Worm (Caenorhabditis elegans) whole organism, dauer: Measurements from ENCODE around the gene srd-18.
"Not testable (repeated sequence)": the region's sequence is repeated elsewhere in the genome, so short reads cannot be mapped to it uniquely, and the experiment has no call there.

Experiments
- unc-62 ChIP-seq: sonication (generic microtip); optimal IDR thresholded peaks from 2 replicates; lab custom pipeline; 2017; ENCODE audit warnings: missing biosample characterization, missing genetic modification reagents, missing genetic modification characterization

The srd-18 gene

DNA sequence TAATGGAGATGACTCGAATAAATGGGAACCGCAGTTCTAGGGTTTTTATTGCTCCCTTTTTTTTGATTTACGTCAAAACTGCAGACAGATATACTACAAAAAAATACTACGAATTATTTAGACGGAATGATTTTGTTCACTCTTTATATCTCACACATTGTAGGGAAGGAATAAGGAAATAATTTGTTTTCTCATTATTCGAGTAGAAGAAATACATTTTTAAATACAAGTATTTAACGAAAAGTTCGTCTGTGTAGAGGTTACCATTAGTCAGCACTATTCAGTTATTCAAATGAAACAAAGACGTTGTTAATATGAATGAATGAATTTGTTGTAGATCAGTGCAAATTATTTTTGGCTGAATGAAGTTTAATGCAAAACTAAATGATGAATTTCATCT, at the start of gene srd-18:
Gene srd-18 (minus strand): TSS at position 101 of the 400 bp plus-strand sequence.
- no peak for TF ChIP-seq unc-62 (GFP tag; lab: Kevin White, UChicago)

ce11 chrV:13476350-13476749, 49.7 kb upstream of the srd-18 start, which contains the start of gene T10G3.8:
Gene T10G3.8 (minus strand): TSS chrV:13476450.
- no peak for TF ChIP-seq unc-62 (GFP tag; lab: Kevin White, UChicago)

DNA sequence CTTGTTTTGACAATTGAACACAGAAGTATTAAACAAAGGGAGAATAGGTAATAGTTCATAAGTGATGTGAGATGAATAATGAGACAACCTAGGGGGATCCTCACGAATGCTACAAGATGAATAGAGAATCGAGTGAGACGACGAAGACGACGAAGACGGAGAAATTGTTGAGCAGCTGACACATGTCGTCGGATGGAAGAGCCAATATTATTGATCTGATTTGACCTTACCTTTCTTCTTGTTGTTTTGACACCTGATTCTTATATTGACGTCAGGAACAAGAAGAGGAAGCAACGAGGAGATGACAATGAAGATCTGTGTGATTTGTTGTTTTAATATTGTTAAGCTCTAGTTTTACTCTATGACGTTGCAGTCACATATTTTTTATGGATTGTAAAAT, 46.8 kb upstream of the srd-18 start, which contains the start of gene T10G3.1:
Gene T10G3.1 (minus strand): TSS at position 213 of the 400 bp plus-strand sequence.
- TF ChIP-seq unc-62 (GFP tag; lab: Kevin White, UChicago) = no peak

ce11 chrV:13472062-13472461, 45.4 kb upstream of the srd-18 start:
- TF ChIP-seq unc-62 (GFP tag; lab: Kevin White, UChicago) = no peak

DNA sequence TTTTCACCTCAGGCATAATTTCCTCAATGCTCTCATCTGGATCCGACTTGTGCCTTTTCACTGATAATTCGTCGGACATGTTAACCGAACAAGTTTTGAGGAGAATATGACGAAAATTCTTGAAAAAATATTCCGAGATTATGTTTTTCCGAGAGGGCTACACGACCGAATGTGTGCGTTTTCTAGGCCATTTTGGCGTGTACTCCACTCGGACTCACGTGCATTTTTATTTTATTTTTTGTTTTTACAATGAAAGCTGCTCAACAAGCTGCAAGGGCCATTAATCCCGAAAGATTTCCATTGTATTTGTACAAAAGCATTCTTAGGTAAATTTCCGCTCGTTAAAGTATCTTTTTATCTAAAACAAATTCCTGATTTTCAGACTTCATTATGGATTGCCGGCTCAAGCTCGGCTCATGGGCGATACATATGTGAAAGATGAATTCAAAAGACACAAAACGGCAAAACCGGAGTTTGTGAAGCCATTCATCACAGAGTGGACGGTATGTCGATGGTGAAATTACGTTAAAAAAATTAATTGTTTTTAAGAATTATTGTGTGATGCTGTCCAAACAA, 41.6 kb upstream of the srd-18 start, which contains the start of the genes F25H9.6 and F25H9.7:
Gene F25H9.6 (minus strand): TSS at position 172 of the 576 bp plus-strand sequence.
Gene F25H9.7 (plus strand): TSS at position 187 of the 576 bp plus-strand sequence.
- no peak for TF ChIP-seq unc-62 (GFP tag; lab: Kevin White, UChicago)

- no peak for TF ChIP-seq unc-62 (GFP tag; lab: Kevin White, UChicago)
These were observed 37.5 kb upstream of the srd-18 start for ce11 chrV:13464123-13464522.

DNA sequence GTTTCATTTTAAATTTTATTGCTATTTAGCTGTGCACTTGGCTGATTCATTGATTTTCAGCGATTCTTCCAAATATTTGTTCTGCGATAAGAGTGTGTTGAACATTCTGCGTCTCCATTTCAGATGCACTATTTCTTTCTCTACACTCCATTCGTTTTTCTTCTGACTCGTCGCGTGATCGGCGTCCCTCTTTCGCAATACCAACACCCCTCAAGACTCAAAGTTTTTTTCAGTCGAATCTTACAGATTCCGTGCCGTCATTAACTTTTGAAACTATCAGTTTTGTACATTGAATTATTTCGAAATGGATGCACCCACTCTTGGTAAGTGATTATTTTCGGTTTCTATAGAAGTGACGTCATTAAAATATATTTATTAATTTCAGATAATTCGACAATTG, 36.3 kb upstream of the srd-18 start, which contains the start of gene frm-10:
Gene frm-10 (plus strand): TSS at position 234 of the 400 bp plus-strand sequence.
- no peak for TF ChIP-seq unc-62 (GFP tag; lab: Kevin White, UChicago)

ce11 chrV:13459323-13459722, 32.7 kb upstream of the srd-18 start, which contains the start of gene bath-39:
Gene bath-39 (plus strand): TSS chrV:13459459.
- no peak for TF ChIP-seq unc-62 (GFP tag; lab: Kevin White, UChicago)

ce11 chrV:13457858-13458257, 31.2 kb upstream of the srd-18 start, which contains the start of gene F25H9.2:
Gene F25H9.2 (plus strand): TSS chrV:13458083.
- TF ChIP-seq unc-62 (GFP tag; lab: Kevin White, UChicago) = no peak

- TF ChIP-seq unc-62 (GFP tag; lab: Kevin White, UChicago) = no peak
These were observed 28.8 kb upstream of the srd-18 start, which contains the start of gene lurp-3 for ce11 chrV:13455448-13455847. Gene lurp-3 (plus strand): TSS chrV:13455748.

DNA sequence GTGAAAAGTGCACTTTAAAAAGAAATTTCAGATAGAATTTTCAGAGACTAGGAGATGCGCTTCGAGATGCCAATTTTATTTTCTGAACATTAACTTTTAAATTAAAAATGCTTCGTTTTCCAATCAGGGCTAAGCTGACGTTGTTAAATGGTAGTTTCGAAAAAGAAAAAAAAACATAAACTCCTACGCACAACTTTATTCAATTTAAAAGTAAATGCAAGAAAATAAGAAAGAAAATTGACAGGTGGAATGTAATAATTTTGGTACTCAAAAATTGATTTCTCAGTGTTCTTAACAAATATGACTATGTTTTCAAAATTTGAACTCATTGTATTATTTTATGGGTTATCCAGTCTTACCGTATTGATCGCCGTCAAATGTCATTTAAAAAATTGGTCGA, 26.7 kb upstream of the srd-18 start, which contains the start of gene lurp-2:
Gene lurp-2 (plus strand): TSS at position 301 of the 400 bp plus-strand sequence.
- no peak for TF ChIP-seq unc-62 (GFP tag; lab: Kevin White, UChicago)

ce11 chrV:13445229-13445949, 18.7 kb upstream of the srd-18 start, which contains the start of gene Y2H9A.4:
Gene Y2H9A.4 (plus strand): TSS chrV:13445899.
- no peak for TF ChIP-seq unc-62 (GFP tag; lab: Kevin White, UChicago)

DNA sequence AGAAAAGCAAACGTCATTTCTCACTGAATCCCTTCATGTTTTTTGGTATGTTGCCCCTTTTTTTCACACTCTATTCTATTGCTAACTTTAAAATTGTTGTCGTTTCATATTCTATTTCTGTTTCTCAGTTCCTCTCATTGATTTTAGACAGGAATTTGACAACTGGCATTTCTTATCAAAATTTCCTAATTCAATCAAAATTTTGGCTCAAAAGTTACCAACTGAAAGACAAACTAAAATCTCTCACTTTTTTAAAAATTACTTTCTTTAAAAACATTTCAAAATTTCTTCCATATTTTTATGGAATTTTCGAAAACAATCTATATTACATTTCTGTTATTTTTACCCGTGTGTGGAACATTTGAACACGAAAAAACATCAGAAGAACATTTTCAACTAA, 16.9 kb upstream of the srd-18 start, which contains the start of gene Y2H9A.6:
Gene Y2H9A.6 (plus strand): TSS at position 301 of the 400 bp plus-strand sequence.
- not testable (repeated sequence) for TF ChIP-seq unc-62 (GFP tag; lab: Kevin White, UChicago)

ce11 chrV:13442819-13443218, 16.2 kb upstream of the srd-18 start:
- TF ChIP-seq unc-62 (GFP tag; lab: Kevin White, UChicago) = no peak

- TF ChIP-seq unc-62 (GFP tag; lab: Kevin White, UChicago) = no peak
These were observed 15.0 kb upstream of the srd-18 start, which contains the start of gene col-162 for ce11 chrV:13441661-13442060. Gene col-162 (plus strand): TSS chrV:13441961.
